Worm (Caenorhabditis elegans): ENCODE results near the gene ttc-39B.

DNA sequence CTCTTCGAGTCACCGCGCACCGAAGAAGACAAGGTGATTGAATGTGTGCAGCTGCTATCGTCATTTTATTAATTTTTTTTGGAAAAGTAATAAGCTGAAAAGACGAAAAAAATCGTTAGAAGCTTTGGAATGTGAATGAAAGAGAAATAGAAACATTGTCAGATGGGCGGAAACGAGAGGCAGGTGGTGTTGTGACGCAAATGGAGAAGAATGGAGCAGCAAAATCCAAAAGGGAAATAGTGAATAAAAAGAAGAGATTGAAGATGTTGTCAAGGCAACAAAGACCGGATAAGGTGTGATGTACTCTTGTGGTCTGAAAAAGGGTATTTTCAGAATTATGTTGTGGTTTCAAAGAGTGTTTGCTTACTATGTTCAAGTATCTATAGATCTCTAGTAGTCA is 8.7 kb upstream of the ttc-39B start:
- TF ChIP-seq nhr-237 (tag; optimal IDR thresholded peaks at IDR 0.05) = no peak
- TF ChIP-seq pha-4 (tag; optimal IDR thresholded peaks at IDR 0.05) = no peak
- TF ChIP-seq nhr-76 (tag; optimal IDR thresholded peaks at IDR 0.05) = no peak
- no peak for TF ChIP-seq lin-32 (GFP tag; optimal IDR thresholded peaks at IDR 0.05)
- TF ChIP-seq unc-39 (tag; optimal IDR thresholded peaks at IDR 0.05) = no peak
- no peak for TF ChIP-seq nhr-12 (tag; optimal IDR thresholded peaks at IDR 0.05)
- no peak for TF ChIP-seq blmp-1 (tag; optimal IDR thresholded peaks at IDR 0.05)
- TF ChIP-seq lsy-2 (tag; optimal IDR thresholded peaks at IDR 0.05) = no peak

Data from whole organism, mixed stage, embryonic.